Worm (Caenorhabditis elegans) whole organism, young adult: Measurements from ENCODE around the gene K03H9.3.

Experiments used
- B0336.3 ChIP-seq: fragments of 200-800 bp; sonication (Bioruptor generic); IDR thresholded peaks from 2 replicates; pipeline ENCODE4 v1.3.6; 2022; ENCODE audit warnings: missing genetic modification characterization, missing compliant biosample characterization
- C06A6.2 ChIP-seq: fragments of 200-800 bp; sonication (Bioruptor generic); conservative IDR thresholded peaks from 2 replicates; pipeline ENCODE4 v1.3.6; 2022; ENCODE audit warnings: missing genetic modification characterization, missing compliant biosample characterization
- F10E7.11 ChIP-seq: sonication (generic microtip); optimal IDR thresholded peaks from 2 replicates; lab custom pipeline; 2017; ENCODE audit warnings: mild to moderate bottlenecking, missing genetic modification characterization, moderate library complexity, missing compliant biosample characterization
- F22D6.2 ChIP-seq: sonication (generic microtip); optimal IDR thresholded peaks from 2 replicates; lab custom pipeline; 2016; ENCODE audit warnings: mild to moderate bottlenecking, missing genetic modification characterization, missing compliant biosample characterization
- F55B11.4 ChIP-seq: sonication (generic microtip); optimal IDR thresholded peaks from 2 replicates; lab custom pipeline; 2016; ENCODE audit warnings: missing compliant biosample characterization, missing genetic modification characterization, borderline replicate concordance; ENCODE audit not compliant: insufficient read depth
- F57C9.4 ChIP-seq: sonication (generic microtip); optimal IDR thresholded peaks from 2 replicates; lab custom pipeline; 2017; ENCODE audit warnings: mild to moderate bottlenecking, missing genetic modification characterization, missing compliant biosample characterization
- T07F8.4 ChIP-seq: sonication (generic microtip); optimal IDR thresholded peaks from 2 replicates; lab custom pipeline; 2016; ENCODE audit warnings: mild to moderate bottlenecking, missing genetic modification characterization, moderate library complexity, missing compliant biosample characterization
- T26A5.8 ChIP-seq: sonication (generic microtip); optimal IDR thresholded peaks from 2 replicates; lab custom pipeline; 2016; ENCODE audit warnings: missing genetic modification characterization, missing compliant biosample characterization
- Y53F4B.3 ChIP-seq: fragments of 200-800 bp; sonication (Bioruptor generic); IDR thresholded peaks from 2 replicates; pipeline ENCODE4 v1.3.6; 2022; ENCODE audit warnings: missing genetic modification reagents, missing genetic modification characterization, missing compliant biosample characterization
- Y53G8AR.9 ChIP-seq: fragments of 200-800 bp; sonication (Bioruptor generic); conservative IDR thresholded peaks from 2 replicates; pipeline ENCODE4 v1.3.6; 2022; ENCODE audit warnings: missing genetic modification reagents, missing genetic modification characterization, missing compliant biosample characterization
- Y56A3A.18 ChIP-seq: fragments of 200-800 bp; sonication (Bioruptor generic); IDR thresholded peaks from 2 replicates; pipeline ENCODE4 v1.3.6; 2022; ENCODE audit warnings: missing genetic modification reagents, missing genetic modification characterization, missing compliant biosample characterization
- akir-1 ChIP-seq: fragments of 200-800 bp; sonication (Bioruptor generic); optimal IDR thresholded peaks from 2 replicates; lab custom pipeline; 2018; ENCODE audit warnings: mild to moderate bottlenecking, missing genetic modification characterization, moderate library complexity, missing compliant biosample characterization
- ama-1 ChIP-seq, 3 experiments: fragments of 150-350 bp in 1 of 3; sonication (generic microtip) in 2 of 3; optimal IDR thresholded peaks; 2 replicates each; lab custom pipeline; 2014 to 2018; ENCODE audit warnings: missing biosample characterization in 2 of 3, missing genetic modification characterization in 2 of 3, missing genetic modification reagents in 2 of 3
- athp-1 ChIP-seq: sonication (generic microtip); optimal IDR thresholded peaks from 2 replicates; lab custom pipeline; 2017; ENCODE audit warnings: mild to moderate bottlenecking, missing genetic modification characterization, missing compliant biosample characterization
- ceh-91 ChIP-seq: fragments of 200-800 bp; sonication (Bioruptor generic); IDR thresholded peaks from 2 replicates; pipeline ENCODE4 v1.3.6; 2022; ENCODE audit warnings: missing genetic modification reagents, missing genetic modification characterization, missing compliant biosample characterization
- die-1 ChIP-seq: sonication (generic microtip); optimal IDR thresholded peaks from 2 replicates; lab custom pipeline; 2016; ENCODE audit warnings: missing genotype, mild to moderate bottlenecking, missing genetic modification characterization, missing compliant biosample characterization
- egl-18 ChIP-seq: fragments of 200-800 bp; sonication (Bioruptor generic); IDR thresholded peaks from 2 replicates; pipeline ENCODE4 v1.3.6; 2022; ENCODE audit warnings: missing genetic modification reagents, missing genetic modification characterization, missing compliant biosample characterization
- egrh-3 ChIP-seq: fragments of 200-800 bp; sonication (Bioruptor generic); IDR thresholded peaks from 2 replicates; pipeline ENCODE4 v1.3.6; 2022; ENCODE audit warnings: missing genetic modification reagents, missing genetic modification characterization, missing compliant biosample characterization
- ekl-4 ChIP-seq: fragments of 200-800 bp; sonication (Bioruptor generic); IDR thresholded peaks from 2 replicates; pipeline ENCODE4 v1.3.6; 2022; ENCODE audit warnings: missing genetic modification reagents, missing genetic modification characterization, missing compliant biosample characterization
- hlh-12 ChIP-seq: sonication (generic microtip); optimal IDR thresholded peaks from 2 replicates; lab custom pipeline; 2016; ENCODE audit warnings: missing genetic modification characterization, missing compliant biosample characterization
- hmg-1.2 ChIP-seq: fragments of 200-800 bp; sonication (Bioruptor generic); IDR thresholded peaks from 2 replicates; pipeline ENCODE4 v1.3.6; 2022; ENCODE audit warnings: missing genetic modification reagents, missing genetic modification characterization, missing compliant biosample characterization
- hrde-1 ChIP-seq: sonication (generic microtip); optimal IDR thresholded peaks from 2 replicates; lab custom pipeline; 2016; ENCODE audit warnings: missing genetic modification characterization, mild to moderate bottlenecking, missing compliant biosample characterization, moderate library complexity, missing genotype, missing genetic modification reagents, borderline replicate concordance
- lin-54 ChIP-seq: fragments of 200-800 bp; sonication (Bioruptor generic); optimal IDR thresholded peaks from 2 replicates; lab custom pipeline; 2018; ENCODE audit warnings: mild to moderate bottlenecking, missing genetic modification characterization, missing compliant biosample characterization
- lir-1 ChIP-seq: fragments of 200-800 bp; sonication (Bioruptor generic); conservative IDR thresholded peaks from 2 replicates; pipeline ENCODE4 v1.3.6; 2022; ENCODE audit warnings: missing genetic modification reagents, missing genetic modification characterization, missing compliant biosample characterization
- madf-8 ChIP-seq: fragments of 200-800 bp; sonication (Bioruptor generic); conservative IDR thresholded peaks from 2 replicates; pipeline ENCODE4 v1.3.6; 2022; ENCODE audit warnings: missing genetic modification reagents, missing genetic modification characterization, missing compliant biosample characterization
- nfyb-1 ChIP-seq: fragments of 200-800 bp; sonication (Bioruptor generic); IDR thresholded peaks from 2 replicates; pipeline ENCODE4 v1.3.6; 2022; ENCODE audit warnings: missing genetic modification reagents, missing genetic modification characterization, missing compliant biosample characterization
- nhr-80 ChIP-seq: sonication (generic microtip); optimal IDR thresholded peaks from 2 replicates; lab custom pipeline; 2016; ENCODE audit warnings: missing genetic modification characterization, missing compliant biosample characterization
- repo-1 ChIP-seq: sonication (generic microtip); optimal IDR thresholded peaks from 2 replicates; lab custom pipeline; 2017; ENCODE audit warnings: mild to moderate bottlenecking, missing genetic modification characterization, missing compliant biosample characterization
- snpc-1.1 ChIP-seq: sonication (generic microtip); optimal IDR thresholded peaks from 2 replicates; lab custom pipeline; 2017; ENCODE audit warnings: missing genetic modification characterization, mild to moderate bottlenecking, missing compliant biosample characterization, antibody characterized with exemption, moderate library complexity, missing genotype, missing genetic modification reagents; ENCODE audit not compliant: insufficient read depth
- somi-1 ChIP-seq: fragments of 200-800 bp; sonication (Bioruptor generic); optimal IDR thresholded peaks from 2 replicates; lab custom pipeline; 2018; ENCODE audit warnings: mild to moderate bottlenecking, missing genetic modification characterization, missing compliant biosample characterization
- sptf-2 ChIP-seq: fragments of 200-800 bp; sonication (Bioruptor generic); optimal IDR thresholded peaks from 2 replicates; lab custom pipeline; 2018; ENCODE audit warnings: mild to moderate bottlenecking, missing genetic modification characterization, missing compliant biosample characterization
- unc-62 ChIP-seq: fragments of 150-350 bp; optimal IDR thresholded peaks from 2 replicates; lab custom pipeline; 2014; ENCODE audit warnings: missing biosample characterization, missing genetic modification reagents, missing genetic modification characterization
- ztf-18 ChIP-seq: sonication (generic microtip); optimal IDR thresholded peaks from 2 replicates; lab custom pipeline; 2016; ENCODE audit warnings: missing genotype, mild to moderate bottlenecking, missing genetic modification characterization, missing compliant biosample characterization
- ztf-22 ChIP-seq: fragments of 200-800 bp; sonication (Bioruptor generic); optimal IDR thresholded peaks from 2 replicates; lab custom pipeline; 2018; ENCODE audit warnings: mild to moderate bottlenecking, missing genetic modification characterization, moderate library complexity, missing compliant biosample characterization
- ztf-25 ChIP-seq: fragments of 200-800 bp; sonication (Bioruptor generic); IDR thresholded peaks from 2 replicates; pipeline ENCODE4 v1.3.6; 2022; ENCODE audit warnings: missing genetic modification reagents, missing genetic modification characterization, missing compliant biosample characterization
- ztf-3 ChIP-seq: fragments of 200-800 bp; sonication (Bioruptor generic); optimal IDR thresholded peaks from 2 replicates; lab custom pipeline; 2018; ENCODE audit warnings: mild to moderate bottlenecking, missing genetic modification characterization, missing compliant biosample characterization

Gene K03H9.3

DNA sequence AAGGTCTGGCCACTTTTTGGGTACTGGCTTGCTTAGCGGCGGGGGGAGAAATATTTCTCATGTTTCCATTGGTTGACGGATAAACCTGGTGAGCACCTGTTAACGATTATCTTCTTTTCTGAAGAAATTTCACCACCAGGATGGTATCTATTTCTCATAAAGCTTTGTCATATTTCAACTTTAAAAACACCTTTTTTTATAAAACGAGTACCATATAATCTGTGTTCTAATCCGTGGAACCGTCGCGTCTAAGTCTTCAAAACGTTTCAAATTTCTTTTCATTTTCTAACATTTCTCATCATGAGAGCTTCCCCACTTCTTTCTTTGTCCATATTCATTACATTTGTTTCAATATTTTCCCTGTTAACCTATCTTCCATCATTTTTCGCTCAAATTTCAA lies 3.1 kb downstream of the K03H9.3 start, which contains the start of gene col-75:
Gene col-75, plus strand, starts transcription at position 301 of the 400 bp plus-strand sequence.
- TF ChIP-seq ztf-25 (GFP tag; lab: Robert Waterston, UW) (no peak), ztf-3 (GFP tag; lab: Kevin White, UChicago) (no peak), ama-1 (optimal IDR thresholded peaks at IDR 0.05; lab: Kevin White, UChicago) (no peak), ama-1 (GFP tag; optimal IDR thresholded peaks at IDR 0.05; lab: Kevin White, UChicago) (no peak), ceh-91 (GFP tag; lab: Robert Waterston, UW) (no peak), ztf-18 (no peak), lin-54 (GFP tag; lab: Kevin White, UChicago) (no peak), hlh-12 (tag; lab: Kevin White, UChicago) (no peak), B0336.3 (no peak), somi-1 (GFP tag; lab: Kevin White, UChicago) (no peak), Y56A3A.18 (GFP tag; lab: Robert Waterston, UW) (no peak)

DNA sequence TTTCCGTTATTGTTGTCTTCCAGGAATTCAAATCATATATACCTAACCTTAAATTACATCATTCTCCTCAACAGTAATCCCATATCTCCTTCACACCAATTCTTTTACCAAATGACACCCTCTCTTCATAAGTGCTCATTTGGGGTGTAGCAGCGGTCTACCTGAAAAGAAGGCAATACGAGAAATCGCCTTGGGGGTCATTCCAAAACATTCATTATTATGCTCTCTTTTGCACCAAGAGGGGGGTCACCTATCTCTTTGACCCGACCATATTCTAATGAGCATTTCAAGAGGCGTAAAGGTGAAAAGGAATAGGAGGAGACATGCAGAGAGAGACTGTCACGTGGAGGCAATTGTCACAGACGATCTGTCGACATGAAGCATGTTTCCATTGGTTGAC lies 13.9 kb downstream of the K03H9.3 start:
- TF ChIP-seq madf-8 (GFP tag; lab: Robert Waterston, UW), result no peak
- TF ChIP-seq nfyb-1 (GFP tag; lab: Robert Waterston, UW), result no peak
- TF ChIP-seq F10E7.11 (tag; lab: Kevin White, UChicago), result no peak
- TF ChIP-seq athp-1 (tag; lab: Kevin White, UChicago), result no peak
- TF ChIP-seq egrh-3 (GFP tag; lab: Robert Waterston, UW), result no peak
- TF ChIP-seq C06A6.2 (GFP tag; lab: Robert Waterston, UW), result no peak
- TF ChIP-seq Y53F4B.3, result no peak

DNA sequence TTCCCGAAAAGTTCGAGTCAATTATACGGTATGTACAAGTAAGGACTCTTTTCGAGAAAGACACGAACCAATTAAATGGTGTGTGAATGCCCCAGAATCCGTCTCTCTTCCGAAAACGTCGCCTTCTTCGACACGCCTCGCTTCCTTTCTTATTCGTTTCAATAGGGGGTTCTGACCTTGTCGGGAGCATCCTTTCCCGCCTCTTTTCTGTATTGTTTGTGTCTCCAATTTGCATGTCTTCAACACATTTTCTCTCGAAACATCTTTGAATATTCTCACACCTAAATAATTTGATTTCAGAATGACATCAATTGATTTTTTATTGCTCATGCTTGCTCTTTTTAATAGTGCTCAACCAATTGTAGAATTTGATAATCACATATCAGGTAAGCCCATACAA lies 18.2 kb downstream of the K03H9.3 start, which contains the start of gene cutl-16:
Gene cutl-16, plus strand, starts transcription at position 301 of the 400 bp plus-strand sequence.
- TF ChIP-seq hrde-1 (tag; lab: Kevin White, UChicago) (no peak), T26A5.8 (no peak), die-1 (tag; lab: Kevin White, UChicago) (no peak), ama-1 (optimal IDR thresholded peaks at IDR 0.05; lab: Kevin White, UChicago) (no peak), ama-1 (GFP tag; optimal IDR thresholded peaks at IDR 0.05; lab: Kevin White, UChicago) (no peak), sptf-2 (GFP tag; lab: Kevin White, UChicago) (no peak), repo-1 (tag; lab: Kevin White, UChicago) (no peak), hmg-1.2 (GFP tag; lab: Robert Waterston, UW) (no peak), F57C9.4 (tag; lab: Kevin White, UChicago) (no peak), T07F8.4 (tag; lab: Kevin White, UChicago) (no peak), B0336.3 (no peak), nhr-80 (tag; lab: Kevin White, UChicago) (no peak), hlh-12 (tag; lab: Kevin White, UChicago) (no peak), ztf-25 (GFP tag; lab: Robert Waterston, UW) (no peak), akir-1 (no peak), F55B11.4 (tag; lab: Kevin White, UChicago) (no peak), Y53G8AR.9 (GFP tag; lab: Robert Waterston, UW) (no peak)

DNA sequence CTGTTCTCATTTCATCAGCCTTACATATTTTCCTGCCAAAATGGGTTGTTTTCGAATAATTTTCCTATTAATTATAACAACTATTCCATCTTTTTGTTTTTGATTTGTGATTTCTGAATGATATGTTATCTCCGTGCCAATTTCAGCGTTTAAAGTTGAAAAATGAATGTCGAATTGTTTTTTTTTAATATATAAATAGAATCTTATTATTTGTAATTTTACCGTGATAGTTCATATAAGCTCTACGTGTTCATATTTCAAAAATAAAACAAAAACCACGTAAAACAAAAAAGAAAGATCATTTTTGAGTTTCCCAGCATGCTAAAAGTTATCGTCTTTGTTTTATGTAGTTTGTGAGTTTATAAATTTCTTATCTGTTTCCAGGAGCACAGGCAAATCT lies 20.8 kb downstream of the K03H9.3 start, which contains the start of gene K06A1.2:
Gene K06A1.2, plus strand, starts transcription at position 301 of the 400 bp plus-strand sequence.
- no peak for TF ChIP-seq lir-1 (GFP tag; lab: Robert Waterston, UW)
- TF ChIP-seq ztf-22 (GFP tag; lab: Kevin White, UChicago), result no peak
- TF ChIP-seq egl-18 (GFP tag; lab: Robert Waterston, UW), result no peak
- TF ChIP-seq snpc-1.1 (tag; lab: Kevin White, UChicago), result no peak
- TF ChIP-seq F22D6.2 (tag; lab: Kevin White, UChicago), result no peak
- no peak for TF ChIP-seq unc-62
- TF ChIP-seq ekl-4, result no peak
